Worm (Caenorhabditis elegans): ENCODE measurements around the gene grl-26.

Gene grl-26

DNA sequence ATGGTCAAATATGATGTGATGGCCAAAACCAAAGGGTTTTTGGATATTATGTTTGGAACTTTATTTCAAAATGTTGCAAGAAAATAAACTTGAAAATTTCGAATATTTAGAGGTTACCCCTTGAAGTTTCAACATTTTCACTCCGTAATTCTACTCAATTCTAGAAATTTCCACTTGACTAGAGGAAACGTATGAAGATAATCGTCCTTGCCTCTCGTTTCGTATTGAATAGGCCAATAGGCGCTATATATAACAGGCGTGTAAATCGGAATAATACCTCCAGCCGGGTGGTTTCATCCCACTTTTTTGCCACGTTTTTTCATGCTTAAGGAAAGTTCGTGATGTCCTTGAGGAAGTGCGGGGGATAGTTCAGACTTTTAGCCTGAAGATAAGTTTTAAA is 20.7 kb upstream of the grl-26 start:
- TF ChIP-seq efl-1 (optimal IDR thresholded peaks at IDR 0.05) (no peak), efl-1 (GFP tag; optimal IDR thresholded peaks at IDR 0.05 in 1 of 2) (peak in 1 of 2 experiments; percentile 59), mdl-1 (tag; optimal IDR thresholded peaks at IDR 0.05) (no peak)

DNA sequence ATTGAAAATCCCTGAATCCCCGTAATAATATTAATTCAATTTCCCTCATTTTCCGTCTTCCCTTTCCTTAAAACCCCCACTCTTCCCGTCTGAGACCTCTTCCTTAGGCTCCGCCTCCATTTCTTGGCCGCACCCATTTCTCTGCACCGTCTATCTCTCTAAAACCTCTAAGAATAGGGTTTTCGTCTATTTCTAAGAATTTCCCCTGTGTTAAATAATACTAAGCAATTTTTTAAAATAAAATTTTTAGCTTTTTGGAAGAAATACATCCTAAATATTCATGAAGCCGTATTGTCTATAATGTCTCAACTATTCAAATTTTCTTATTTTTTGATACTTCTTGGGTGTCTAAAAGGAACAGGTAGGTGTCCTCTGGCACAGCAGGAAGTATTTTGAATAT is 16.9 kb upstream of the grl-26 start, which contains the start of gene cdh-8:
cdh-8 (plus strand) TSS at position 301 of the 400 bp plus-strand sequence.
- no peak for TF ChIP-seq unc-62 (GFP tag; optimal IDR thresholded peaks at IDR 0.05)
- TF ChIP-seq unc-130 (tag; optimal IDR thresholded peaks at IDR 0.05), result no peak
- TF ChIP-seq fkh-8 (tag; optimal IDR thresholded peaks at IDR 0.05), result no peak
- TF ChIP-seq dsc-1 (tag; optimal IDR thresholded peaks at IDR 0.05), result peak; percentile 34
- TF ChIP-seq egl-13 (tag; optimal IDR thresholded peaks at IDR 0.05), result peak; percentile 8

DNA sequence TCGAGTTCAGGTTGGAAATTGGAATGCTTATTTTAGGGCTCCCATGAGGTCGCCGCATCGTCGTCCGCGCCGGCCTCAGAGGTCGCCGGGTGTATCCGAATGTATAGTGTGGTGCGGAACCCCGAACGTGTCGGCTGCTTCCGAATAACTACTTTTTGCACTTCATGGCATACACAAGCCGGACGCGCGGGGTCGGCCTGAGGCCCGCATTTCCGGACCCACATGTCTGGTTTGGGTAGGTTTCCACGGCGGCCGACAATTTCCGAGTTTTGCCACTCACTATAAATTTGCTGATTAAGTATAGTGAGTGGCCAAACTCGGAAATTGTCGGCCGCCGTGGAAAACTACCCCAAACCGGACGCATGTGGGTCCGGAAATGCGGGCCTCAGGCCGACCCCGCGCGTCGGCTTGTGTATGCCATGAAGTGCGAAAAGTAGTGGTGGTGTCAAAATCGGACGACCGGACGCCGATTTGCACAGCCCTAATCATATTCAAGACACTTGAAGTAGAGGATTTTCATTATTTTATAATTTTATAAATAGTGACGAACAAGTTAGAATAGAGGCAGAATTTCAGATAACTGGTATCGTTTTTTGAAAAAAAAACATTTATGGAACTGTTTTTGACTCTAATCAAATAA is 15.7 kb upstream of the grl-26 start:
- TF ChIP-seq nhr-12 (tag; optimal IDR thresholded peaks at IDR 0.05) (no peak), nhr-90 (tag; optimal IDR thresholded peaks at IDR 0.05; ENCODE audit: poor library complexity) (no peak), nhr-19 (GFP tag; conservative IDR thresholded peaks at IDR 0.05) (no peak), dpl-1 (GFP tag; optimal IDR thresholded peaks at IDR 0.05) (no peak), elt-2 (tag; optimal IDR thresholded peaks at IDR 0.05) (no peak), pax-3 (tag; optimal IDR thresholded peaks at IDR 0.05) (no peak), nhr-20 (tag; optimal IDR thresholded peaks at IDR 0.05) (no peak), rnt-1 (tag; optimal IDR thresholded peaks at IDR 0.05) (no peak)

DNA sequence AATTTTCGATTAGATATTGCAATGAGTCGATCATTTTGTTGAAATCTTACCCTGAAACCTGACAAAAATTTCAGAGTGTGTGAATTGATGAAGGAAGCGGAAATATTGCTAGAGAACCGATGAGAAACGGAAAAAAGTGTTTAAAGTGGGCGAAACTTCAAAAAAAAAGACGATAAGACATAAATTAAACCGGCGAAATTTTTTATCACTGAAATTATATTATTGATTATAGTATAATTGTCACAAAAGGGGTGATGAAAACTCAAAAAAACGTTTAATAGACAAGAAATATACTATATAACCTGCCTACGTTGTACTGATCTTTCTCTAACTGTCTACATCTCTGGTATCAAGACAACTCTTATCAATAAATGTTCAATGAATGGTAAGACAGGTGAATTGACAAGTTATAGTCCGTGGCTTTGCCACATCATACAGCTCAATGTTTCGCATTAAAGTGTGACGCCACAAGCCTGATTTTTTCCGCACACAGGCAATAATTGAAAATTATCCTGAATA is 14.6 kb upstream of the grl-26 start, which contains the start of gene pxmp-4:
pxmp-4 (minus strand) TSS at position 51 of the 519 bp plus-strand sequence.
- no peak for TF ChIP-seq efl-3 (GFP tag; optimal IDR thresholded peaks at IDR 0.05)
- no peak for TF ChIP-seq blmp-1 (tag; optimal IDR thresholded peaks at IDR 0.05)
- TF ChIP-seq nhr-20 (tag; optimal IDR thresholded peaks at IDR 0.05), result no peak
- TF ChIP-seq lin-35 (GFP tag; optimal IDR thresholded peaks at IDR 0.05), result peak in 1 of 2 experiments; percentile 27
- TF ChIP-seq nhr-76 (tag; optimal IDR thresholded peaks at IDR 0.05), result no peak
- TF ChIP-seq fkh-4 (tag; optimal IDR thresholded peaks at IDR 0.05; ENCODE audit: borderline replicate concordance), result no peak
- no peak for TF ChIP-seq nhr-90 (tag; optimal IDR thresholded peaks at IDR 0.05; ENCODE audit: poor library complexity)
- TF ChIP-seq C34B4.2 (tag; optimal IDR thresholded peaks at IDR 0.05), result no peak
- peak; percentile 50 for TF ChIP-seq elt-2 (tag; optimal IDR thresholded peaks at IDR 0.05)
- no peak for TF ChIP-seq efl-1 (optimal IDR thresholded peaks at IDR 0.05)
- TF ChIP-seq efl-1 (GFP tag; optimal IDR thresholded peaks at IDR 0.05 in 1 of 2), result peak in 1 of 2 experiments; percentile 43
- no peak for TF ChIP-seq sptf-1 (tag; optimal IDR thresholded peaks at IDR 0.05)
- TF ChIP-seq egl-13 (tag; optimal IDR thresholded peaks at IDR 0.05), result no peak
- TF ChIP-seq sox-4 (tag; optimal IDR thresholded peaks at IDR 0.05), result no peak
- TF ChIP-seq tlp-1 (tag; optimal IDR thresholded peaks at IDR 0.05), result no peak
- no peak for TF ChIP-seq isw-1 (GFP tag; IDR thresholded peaks at IDR 0.05)
- no peak for TF ChIP-seq ceh-8 (GFP tag; optimal IDR thresholded peaks at IDR 0.05)
- no peak for TF ChIP-seq tbx-2 (tag; optimal IDR thresholded peaks at IDR 0.05)
- TF ChIP-seq nhr-47 (tag; optimal IDR thresholded peaks at IDR 0.05), result no peak
- no peak for TF ChIP-seq lin-39 (tag; optimal IDR thresholded peaks at IDR 0.05)
- TF ChIP-seq pag-3 (tag; optimal IDR thresholded peaks at IDR 0.05; ENCODE audit: borderline replicate concordance, insufficient read depth), result no peak
- TF ChIP-seq aha-1 (tag; optimal IDR thresholded peaks at IDR 0.05), result no peak

DNA sequence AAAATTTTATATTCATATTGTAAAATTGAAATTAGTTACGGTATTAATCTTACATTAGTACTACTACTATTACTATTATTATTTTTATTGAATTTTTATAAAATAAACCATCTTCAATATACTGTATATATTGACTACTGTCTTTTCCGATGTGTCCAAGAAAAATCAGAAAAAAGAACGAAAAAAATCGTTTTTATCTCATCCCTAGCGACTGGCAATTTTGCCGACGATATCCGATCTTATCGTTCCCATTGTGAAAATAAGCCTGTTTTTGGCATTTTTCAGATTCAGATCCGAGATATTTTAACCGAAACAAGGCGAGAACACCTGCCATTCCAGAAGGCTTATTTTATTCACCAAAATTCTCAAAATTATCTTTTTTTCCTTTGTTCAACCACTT is 7.9 kb upstream of the grl-26 start, which contains the start of gene F18F11.4:
F18F11.4 (plus strand) TSS at position 301 of the 400 bp plus-strand sequence.
- no peak for TF ChIP-seq fkh-4 (tag; optimal IDR thresholded peaks at IDR 0.05; ENCODE audit: borderline replicate concordance)
- no peak for TF ChIP-seq F16B12.6 (tag; optimal IDR thresholded peaks at IDR 0.05)
- no peak for TF ChIP-seq ceh-90 (tag; optimal IDR thresholded peaks at IDR 0.05)
- no peak for TF ChIP-seq lin-39 (tag; optimal IDR thresholded peaks at IDR 0.05)
- TF ChIP-seq efl-3 (GFP tag; optimal IDR thresholded peaks at IDR 0.05), result no peak
- TF ChIP-seq alr-1 (tag; optimal IDR thresholded peaks at IDR 0.05; ENCODE audit: borderline replicate concordance), result no peak
- no peak for TF ChIP-seq nhr-28 (tag; optimal IDR thresholded peaks at IDR 0.05)
- TF ChIP-seq ama-1 (optimal IDR thresholded peaks at IDR 0.05), result no peak
- no peak for TF ChIP-seq sup-37 (GFP tag; optimal IDR thresholded peaks at IDR 0.05)
- no peak for TF ChIP-seq irx-1 (tag; optimal IDR thresholded peaks at IDR 0.05)
- no peak for TF ChIP-seq tlp-1 (tag; optimal IDR thresholded peaks at IDR 0.05)
